Fruit fly (Drosophila melanogaster) whole organism, embryonic: ENCODE measurements around the gene idc.

Experiments
- Antp ChIP-seq: fragments of 200-800 bp; sonication (Bioruptor generic); optimal IDR thresholded peaks from 3 replicates; lab custom pipeline; 2016; ENCODE audit warnings: missing biosample characterization, missing genetic modification characterization
- Awh ChIP-seq: fragments of 200-800 bp; sonication (Bioruptor generic); IDR thresholded peaks from 2 replicates; pipeline ENCODE4, ENCODE4 v1.3.6; 2022; ENCODE audit warnings: missing biosample characterization, missing genetic modification characterization
- BEAF-32 ChIP-seq: fragments of 200-800 bp; sonication (Bioruptor generic); optimal IDR thresholded peaks from 3 replicates; lab custom pipeline; 2017; ENCODE audit warnings: missing biosample characterization, missing genetic modification characterization, mild to moderate bottlenecking, moderate library complexity, missing genetic modification reagents
- Blimp-1 ChIP-seq: fragments of 200-800 bp; sonication (Bioruptor generic); optimal IDR thresholded peaks from 3 replicates; lab custom pipeline; 2018; ENCODE audit warnings: missing biosample characterization, missing genetic modification characterization, mild to moderate bottlenecking, moderate library complexity, missing genetic modification reagents
- CG10147 ChIP-seq: fragments of 200-800 bp; sonication (Bioruptor generic); optimal IDR thresholded peaks from 2 replicates; lab custom pipeline; 2019; ENCODE audit warnings: missing biosample characterization, mild to moderate bottlenecking, missing genetic modification characterization, moderate library complexity
- CG11723 ChIP-seq: fragments of 200-800 bp; sonication (Bioruptor generic); optimal IDR thresholded peaks from 2 replicates; lab custom pipeline; 2017; ENCODE audit warnings: missing biosample characterization, mild to moderate bottlenecking, missing genetic modification characterization
- CG13123 ChIP-seq: fragments of 200-800 bp; sonication (Bioruptor generic); optimal IDR thresholded peaks from 2 replicates; lab custom pipeline; 2016; ENCODE audit warnings: missing biosample characterization, missing genetic modification characterization
- CG13424 ChIP-seq: fragments of 200-800 bp; sonication (Bioruptor generic); optimal IDR thresholded peaks from 2 replicates; lab custom pipeline; 2019; ENCODE audit warnings: missing biosample characterization, mild to moderate bottlenecking, missing genetic modification characterization, moderate library complexity
- CG14710 ChIP-seq: fragments of 200-800 bp; sonication (Bioruptor generic); optimal IDR thresholded peaks from 3 replicates; lab custom pipeline; 2019; ENCODE audit warnings: missing biosample characterization, mild to moderate bottlenecking, missing genetic modification characterization, moderate library complexity
- CG15269 ChIP-seq: fragments of 200-800 bp; sonication (Bioruptor generic); optimal IDR thresholded peaks from 2 replicates; lab custom pipeline; 2018; ENCODE audit warnings: missing biosample characterization, mild to moderate bottlenecking, missing genetic modification characterization, moderate library complexity
- CG1792 ChIP-seq: fragments of 200-800 bp; sonication (Bioruptor generic); optimal IDR thresholded peaks from 2 replicates; lab custom pipeline; 2016; ENCODE audit warnings: missing biosample characterization, missing genetic modification characterization
- CG2678 ChIP-seq: fragments of 200-800 bp; sonication (Bioruptor generic); optimal IDR thresholded peaks from 3 replicates; lab custom pipeline; 2019; ENCODE audit warnings: missing biosample characterization, mild to moderate bottlenecking, missing genetic modification characterization, moderate library complexity
- CG3163 ChIP-seq: fragments of 200-800 bp; sonication (Bioruptor generic); optimal IDR thresholded peaks from 3 replicates; lab custom pipeline; 2016; ENCODE audit warnings: missing biosample characterization, missing genetic modification characterization
- CG5180 ChIP-seq: fragments of 200-800 bp; sonication (Bioruptor generic); optimal IDR thresholded peaks from 3 replicates; lab custom pipeline; 2017; ENCODE audit warnings: missing biosample characterization, missing genetic modification characterization, mild to moderate bottlenecking, moderate library complexity, missing genetic modification reagents
- CG5953 ChIP-seq: fragments of 200-800 bp; sonication (Bioruptor generic); IDR thresholded peaks from 2 replicates; pipeline ENCODE4 v1.3.6; 2022; ENCODE audit warnings: missing biosample characterization, missing genetic modification characterization
- CG6175 ChIP-seq: fragments of 200-800 bp; sonication (Bioruptor generic); IDR thresholded peaks from 3 replicates; pipeline ENCODE4 v1.3.6; 2022; ENCODE audit warnings: missing biosample characterization, missing genetic modification characterization
- CG6254 ChIP-seq: fragments of 200-800 bp; sonication (Bioruptor generic); optimal IDR thresholded peaks from 3 replicates; lab custom pipeline; 2017; ENCODE audit warnings: mild to moderate bottlenecking, missing biosample characterization, missing genetic modification reagents, missing genetic modification characterization
- CG6689 ChIP-seq: fragments of 200-800 bp; sonication (Bioruptor generic); IDR thresholded peaks from 2 replicates; pipeline ENCODE4 v1.3.6; 2022; ENCODE audit warnings: missing biosample characterization, missing genetic modification characterization
- CG7357 ChIP-seq: fragments of 200-800 bp; sonication (Bioruptor generic); IDR thresholded peaks from 3 replicates; pipeline ENCODE4 v1.3.6; 2022; ENCODE audit warnings: missing biosample characterization, missing genetic modification characterization
- CG7556 ChIP-seq: fragments of 200-800 bp; sonication (Bioruptor generic); optimal IDR thresholded peaks from 2 replicates; lab custom pipeline; 2017; ENCODE audit warnings: missing biosample characterization, mild to moderate bottlenecking, missing genetic modification characterization
- CG8089 ChIP-seq: fragments of 200-800 bp; sonication (Bioruptor generic); optimal IDR thresholded peaks from 3 replicates; lab custom pipeline; 2016; ENCODE audit warnings: missing biosample characterization, missing genetic modification characterization
- CG8281 ChIP-seq: fragments of 200-800 bp; sonication (Bioruptor generic); optimal IDR thresholded peaks from 2 replicates; lab custom pipeline; 2018; ENCODE audit warnings: missing biosample characterization, mild to moderate bottlenecking, missing genetic modification characterization, moderate library complexity
- CG8478 ChIP-seq: fragments of >200 bp; optimal IDR thresholded peaks from 2 replicates; lab custom pipeline; 2018
- Chrac-16 ChIP-seq: fragments of 200-800 bp; sonication (Bioruptor generic); optimal IDR thresholded peaks from 3 replicates; lab custom pipeline; 2016; ENCODE audit warnings: missing biosample characterization, missing genetic modification characterization
- CrebB ChIP-seq: fragments of 200-800 bp; sonication (Bioruptor generic); optimal IDR thresholded peaks from 3 replicates; lab custom pipeline; 2018; ENCODE audit warnings: missing biosample characterization, mild to moderate bottlenecking, missing genetic modification characterization
- Dad ChIP-seq: fragments of 200-800 bp; sonication (Bioruptor generic); optimal IDR thresholded peaks from 3 replicates; lab custom pipeline; 2016; ENCODE audit warnings: missing biosample characterization, missing genetic modification characterization
- Dek ChIP-seq: fragments of 200-800 bp; sonication (Bioruptor generic); optimal IDR thresholded peaks from 3 replicates; lab custom pipeline; 2019; ENCODE audit warnings: missing biosample characterization, mild to moderate bottlenecking, missing genetic modification characterization, moderate library complexity
- Doc3 ChIP-seq: fragments of 200-800 bp; sonication (Bioruptor generic); IDR thresholded peaks from 3 replicates; pipeline ENCODE4 v1.3.6; 2022; ENCODE audit warnings: missing biosample characterization, missing genetic modification characterization; ENCODE audit not compliant: partially characterized antibody
- Hand ChIP-seq: fragments of 200-800 bp; sonication (Bioruptor generic); optimal IDR thresholded peaks from 2 replicates; lab custom pipeline; 2017; ENCODE audit warnings: mild to moderate bottlenecking, missing biosample characterization, missing genetic modification reagents, missing genetic modification characterization
- Hr51 ChIP-seq, 2 experiments: fragments of 200-800 bp; sonication (Bioruptor generic); optimal IDR thresholded peaks; 2 replicates in 1 of 2; 3 replicates in 1 of 2; lab custom pipeline; 2016 to 2018; ENCODE audit warnings: missing biosample characterization in 2 of 2, missing genetic modification characterization in 2 of 2, mild to moderate bottlenecking in 1 of 2, moderate library complexity in 1 of 2
- Kr ChIP-seq: fragments of 200-800 bp; sonication (Bioruptor generic); optimal IDR thresholded peaks from 2 replicates; lab custom pipeline; 2017; ENCODE audit warnings: missing biosample characterization, mild to moderate bottlenecking, missing genetic modification characterization
- Lpt ChIP-seq: fragments of >200 bp; optimal IDR thresholded peaks from 2 replicates; lab custom pipeline; 2018; ENCODE audit warnings: missing biosample characterization, missing genetic modification characterization
- Ptx1 ChIP-seq: fragments of 200-800 bp; sonication (Bioruptor generic); IDR thresholded peaks from 2 replicates; pipeline ENCODE4 v1.3.6; 2022; ENCODE audit warnings: missing biosample characterization, missing genetic modification characterization
- ac ChIP-seq: fragments of 200-800 bp; sonication (Bioruptor generic); optimal IDR thresholded peaks from 3 replicates; lab custom pipeline; 2017; ENCODE audit warnings: missing biosample characterization, mild to moderate bottlenecking, missing genetic modification characterization
- cad ChIP-seq: fragments of >200 bp; optimal IDR thresholded peaks from 2 replicates; lab custom pipeline; 2017; ENCODE audit warnings: missing biosample characterization, missing genetic modification characterization
- dimm ChIP-seq: fragments of 200-800 bp; sonication (Bioruptor generic); IDR thresholded peaks from 2 replicates; pipeline ENCODE4 v1.3.6; 2022; ENCODE audit warnings: missing biosample characterization, missing genetic modification characterization
- dpn ChIP-seq, 2 experiments: fragments of 200-800 bp; sonication (Bioruptor generic); optimal IDR thresholded peaks; 3 replicates each; lab custom pipeline; 2016; ENCODE audit warnings: missing biosample characterization in 2 of 2, missing genetic modification characterization in 2 of 2
- fru ChIP-seq: fragments of >200 bp; optimal IDR thresholded peaks from 2 replicates; lab custom pipeline; 2017
- klu ChIP-seq: fragments of 200-800 bp; sonication (Bioruptor generic); IDR thresholded peaks from 2 replicates; pipeline ENCODE4 v1.3.6; 2022; ENCODE audit warnings: missing biosample characterization, missing genetic modification characterization
- knrl ChIP-seq: fragments of 200-800 bp; sonication (Bioruptor generic); IDR thresholded peaks from 3 replicates; pipeline ENCODE4 v1.3.6; 2022; ENCODE audit warnings: missing biosample characterization, missing genetic modification characterization; ENCODE audit not compliant: partially characterized antibody
- maf-S ChIP-seq: fragments of 200-800 bp; sonication (Bioruptor generic); optimal IDR thresholded peaks from 2 replicates; lab custom pipeline; 2016; ENCODE audit warnings: missing biosample characterization, missing genetic modification characterization
- phol ChIP-seq: fragments of 200-800 bp; sonication (Bioruptor generic); optimal IDR thresholded peaks from 3 replicates; lab custom pipeline; 2018; ENCODE audit warnings: missing biosample characterization, mild to moderate bottlenecking, missing genetic modification characterization, moderate library complexity
- slp2 ChIP-seq: fragments of 200-800 bp; sonication (Bioruptor generic); optimal IDR thresholded peaks from 2 replicates; lab custom pipeline; 2016; ENCODE audit warnings: missing biosample characterization, missing genetic modification characterization
- tin ChIP-seq: fragments of 200-800 bp; sonication (Bioruptor generic); optimal IDR thresholded peaks from 3 replicates; lab custom pipeline; 2016; ENCODE audit warnings: missing biosample characterization, missing genetic modification characterization
- tll ChIP-seq, 2 experiments: fragments of 200-800 bp in 1 of 2; fragments of >200 bp in 1 of 2; sonication (Bioruptor generic) in 1 of 2; optimal IDR thresholded peaks; 2 replicates each; lab custom pipeline; 2017 to 2019; ENCODE audit warnings: missing biosample characterization in 2 of 2, missing genetic modification characterization in 2 of 2, mild to moderate bottlenecking in 1 of 2, moderate library complexity in 1 of 2
- toy ChIP-seq: fragments of 200-800 bp; sonication (Bioruptor generic); IDR thresholded peaks from 2 replicates; pipeline ENCODE4 v1.3.6; 2022; ENCODE audit warnings: missing biosample characterization, missing genetic modification characterization
- tx ChIP-seq: fragments of 200-800 bp; sonication (Bioruptor generic); optimal IDR thresholded peaks from 2 replicates; lab custom pipeline; 2016; ENCODE audit warnings: missing biosample characterization, missing genetic modification characterization
- wdn ChIP-seq: fragments of 200-800 bp; sonication (Bioruptor generic); IDR thresholded peaks from 2 replicates; pipeline ENCODE4 v1.3.6; 2022; ENCODE audit warnings: missing biosample characterization, missing genetic modification characterization
- yki ChIP-seq: fragments of >200 bp; optimal IDR thresholded peaks from 3 replicates; lab custom pipeline; 2018
- zfh2 ChIP-seq: fragments of 200-800 bp; sonication (Bioruptor generic); optimal IDR thresholded peaks from 2 replicates; lab custom pipeline; 2016; ENCODE audit warnings: missing biosample characterization, missing genetic modification characterization

idc gene

DNA sequence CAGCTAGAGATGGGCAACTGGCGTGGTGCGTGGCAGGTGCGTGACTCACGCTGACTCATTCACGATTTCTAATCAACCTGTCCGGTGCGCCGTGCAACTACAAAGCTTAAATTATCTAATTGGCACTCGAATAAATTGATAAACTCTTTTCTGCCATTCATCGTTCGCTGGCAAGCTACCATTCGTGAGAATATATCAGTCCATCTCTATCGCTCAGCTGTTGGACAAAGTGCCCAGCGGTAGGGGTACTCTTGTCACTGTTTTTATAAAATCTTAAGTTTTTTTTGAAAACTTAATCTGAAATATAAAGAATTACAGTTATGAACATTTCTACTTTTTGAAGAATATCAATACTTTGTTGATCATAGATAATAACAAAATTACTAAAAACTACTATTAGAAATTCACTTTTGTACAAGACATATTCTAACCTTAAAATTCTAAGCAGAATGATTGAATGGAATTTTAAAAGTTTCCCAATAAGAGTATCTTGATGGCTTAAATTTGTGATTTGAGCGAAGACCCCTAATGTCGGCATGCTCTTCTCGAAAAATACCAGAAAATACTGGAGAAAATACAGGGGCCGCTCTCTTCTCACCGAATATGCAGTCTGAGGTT, 10.4 kb upstream of the idc start, which contains the start of the genes PIG-L and psidin (continued):
- TF ChIP-seq CG7357 (GFP tag; lab: Robert Waterston, UW) (peak; percentile 61; the same call in 2 of the 3 replicates), tll (GFP tag; optimal IDR thresholded peaks at IDR 0.05; lab: Kevin White, UChicago) (peak in 1 of 2 experiments; percentile 67), ac (GFP tag; lab: Kevin White, UChicago) (no peak), phol (tag; lab: Kevin White, UChicago) (peak; percentile 84), CG7556 (peak; percentile 86), klu (GFP tag; lab: Robert Waterston, UW) (peak; percentile 83), CG5953 (GFP tag; lab: Robert Waterston, UW) (no peak), CG6175 (GFP tag; lab: Robert Waterston, UW) (peak; percentile 97), CG13424 (tag; lab: Kevin White, UChicago) (peak; percentile 94), dimm (GFP tag; lab: Robert Waterston, UW) (0 out of 2 replicates have a peak, but pooled peaks have one; percentile 6), Antp (GFP tag; lab: Kevin White, UChicago) (peak; percentile 75), Hr51 (GFP tag; optimal IDR thresholded peaks at IDR 0.05; lab: Kevin White, UChicago) (peak; percentile 77 to 91), CG14710 (peak; percentile 84), Ptx1 (peak; percentile 88), wdn (GFP tag; lab: Robert Waterston, UW) (peak; percentile 25; the same call in 1 of the 2 replicates), CG6689 (GFP tag; lab: Robert Waterston, UW) (peak; percentile 79), Hand (GFP tag; lab: Kevin White, UChicago) (peak; percentile 49), Dek (tag; lab: Kevin White, UChicago) (peak; percentile 78), CG8281 (tag; lab: Kevin White, UChicago) (peak; percentile 66), Chrac-16 (GFP tag; lab: Kevin White, UChicago) (peak; percentile 80), CG10147 (GFP tag; lab: Kevin White, UChicago) (no peak), CG8478 (lab: Kevin White, UChicago) (no peak), yki (lab: Kevin White, UChicago) (no peak), maf-S (GFP tag; lab: Kevin White, UChicago) (peak; percentile 50), toy (GFP tag; lab: Robert Waterston, UW) (0 out of 2 replicates have a peak, but pooled peaks have one; percentile 37), tin (GFP tag; lab: Kevin White, UChicago) (peak; percentile 73), Lpt (GFP tag; lab: Kevin White, UChicago) (no peak), slp2 (GFP tag; lab: Kevin White, UChicago) (peak; percentile 77), Kr (GFP tag; lab: Kevin White, UChicago) (no peak), CG5180 (GFP tag; lab: Kevin White, UChicago) (no peak), CG13123 (GFP tag; lab: Kevin White, UChicago) (peak; percentile 63), Doc3 (peak; percentile 97), Awh (GFP tag; lab: Robert Waterston, UW) (0 out of 2 replicates have a peak, but pooled peaks have one; percentile 21), CG1792 (no peak), knrl (GFP tag; lab: Robert Waterston, UW) (peak; percentile 97), CrebB (tag; lab: Kevin White, UChicago) (peak; percentile 53), Blimp-1 (no peak), CG6254 (peak; percentile 30), CG2678 (tag; lab: Kevin White, UChicago) (peak; percentile 83), CG3163 (GFP tag; lab: Kevin White, UChicago) (peak; percentile 15), cad (GFP tag; lab: Kevin White, UChicago) (no peak), zfh2 (peak; percentile 81), dpn (GFP tag; optimal IDR thresholded peaks at IDR 0.05; lab: Kevin White, UChicago) (peak; percentile 81 to 85), CG11723 (GFP tag; lab: Kevin White, UChicago) (peak; percentile 56), fru (no peak), tx (GFP tag; lab: Kevin White, UChicago) (peak; percentile 68), CG8089 (GFP tag; lab: Kevin White, UChicago) (peak; percentile 56), BEAF-32 (GFP tag; lab: Kevin White, UChicago) (peak; percentile 93), CG15269 (tag; lab: Kevin White, UChicago) (peak; percentile 89), Dad (GFP tag; lab: Kevin White, UChicago) (peak; percentile 56)
